Fruit fly (Drosophila melanogaster): ENCODE measurements around the gene mex1.
A peak's percentile ranks its signal among the peaks of the same experiment; 100 is the strongest.

Gene mex1

DNA sequence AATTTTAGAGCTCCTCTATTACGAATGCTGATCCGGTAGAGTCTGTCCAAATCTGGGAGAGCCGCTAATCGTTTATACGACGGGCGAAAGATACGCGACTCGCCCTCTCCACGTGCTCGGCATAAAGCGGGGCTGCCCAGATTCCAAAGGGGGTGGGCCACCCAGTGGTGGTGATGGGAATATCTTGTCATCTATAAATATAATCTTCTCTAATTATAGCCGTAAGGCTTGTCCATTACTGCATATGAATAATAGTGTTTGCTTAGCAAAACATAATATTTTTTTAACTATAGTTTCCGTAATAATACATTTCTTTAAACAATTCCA, 17.8 kb downstream of the mex1 start (continued):
- TF ChIP-seq lilli (GFP tag; optimal IDR thresholded peaks at IDR 0.05) (peak; percentile 10), PHDP (tag; optimal IDR thresholded peaks at IDR 0.05) (no peak), Med (GFP tag) (peak; percentile 29), CG7839 (tag; optimal IDR thresholded peaks at IDR 0.05) (peak; percentile 9), corto (GFP tag; optimal IDR thresholded peaks at IDR 0.05) (no peak), inv (GFP tag; IDR thresholded peaks at IDR 0.05; ENCODE audit: partially characterized antibody) (no peak), CG12769 (tag; optimal IDR thresholded peaks at IDR 0.05) (peak; percentile 14), exex (tag; optimal IDR thresholded peaks at IDR 0.05) (peak; percentile 77), Fer1 (GFP tag; optimal IDR thresholded peaks at IDR 0.05) (peak; percentile 18), CG13296 (GFP tag; optimal IDR thresholded peaks at IDR 0.05) (peak; percentile 3), CG10543 (GFP tag; optimal IDR thresholded peaks at IDR 0.05) (peak; percentile 30), stc (GFP tag; IDR thresholded peaks at IDR 0.05) (0 out of 2 replicates have a peak, but pooled peaks have one; percentile 15), CG18599 (GFP tag; optimal IDR thresholded peaks at IDR 0.05) (peak; percentile 34), tap (tag; optimal IDR thresholded peaks at IDR 0.05) (no peak), CG9932 (GFP tag; IDR thresholded peaks at IDR 0.05) (0 out of 2 replicates have a peak, but pooled peaks have one; percentile 23), fd96Cb (tag; optimal IDR thresholded peaks at IDR 0.05) (no peak), CG17829 (tag; optimal IDR thresholded peaks at IDR 0.05) (no peak), CG42726 (GFP tag; IDR thresholded peaks at IDR 0.05; ENCODE audit: partially characterized antibody) (0 out of 2 replicates have a peak, but pooled peaks have one; percentile 36), CkIIα-i1 (GFP tag; IDR thresholded peaks at IDR 0.05) (no peak), CG33213 (GFP tag; optimal IDR thresholded peaks at IDR 0.05) (no peak), CG2116 (GFP tag; optimal IDR thresholded peaks at IDR 0.05) (no peak), TFAM (GFP tag; optimal IDR thresholded peaks at IDR 0.05) (no peak), Optix (GFP tag; IDR thresholded peaks at IDR 0.05) (no peak), CG7745 (tag; optimal IDR thresholded peaks at IDR 0.05) (no peak), Lhr (GFP tag; optimal IDR thresholded peaks at IDR 0.05) (no peak), CG43689 (GFP tag; IDR thresholded peaks at IDR 0.05) (no peak), HLHmδ (GFP tag; optimal IDR thresholded peaks at IDR 0.05) (no peak), B-H2 (GFP tag; optimal IDR thresholded peaks at IDR 0.05) (peak; percentile 4), CG14667 (GFP tag; IDR thresholded peaks at IDR 0.05) (no peak)

- TF ChIP-seq Sry-δ (GFP tag; optimal IDR thresholded peaks at IDR 0.05) (peak; percentile 53), CTCF (GFP tag; optimal IDR thresholded peaks at IDR 0.05) (peak; percentile 23), CG3281 (GFP tag; optimal IDR thresholded peaks at IDR 0.05) (peak; percentile 3), NFAT (GFP tag; IDR thresholded peaks at IDR 0.05) (peak; percentile 64; the same call in 1 of the 2 replicates), sqz (GFP tag; optimal IDR thresholded peaks at IDR 0.05) (peak; percentile 44), pros (GFP tag; optimal IDR thresholded peaks at IDR 0.05) (peak; percentile 23), CoRest (tag; optimal IDR thresholded peaks at IDR 0.05) (peak; percentile 9), gfzf (GFP tag; optimal IDR thresholded peaks at IDR 0.05) (peak; percentile 82), CG13775 (GFP tag; optimal IDR thresholded peaks at IDR 0.05) (peak; percentile 0), Hey (tag; optimal IDR thresholded peaks at IDR 0.05) (peak; percentile 2), vfl (GFP tag; optimal IDR thresholded peaks at IDR 0.05) (no peak), CG8924 (tag; optimal IDR thresholded peaks at IDR 0.05) (peak; percentile 39), seq (GFP tag; IDR thresholded peaks at IDR 0.05) (peak; percentile 23; the same call in 1 of the 2 replicates), pzg (GFP tag; optimal IDR thresholded peaks at IDR 0.05) (peak; percentile 83), CG2120 (GFP tag; optimal IDR thresholded peaks at IDR 0.05) (peak; percentile 49), D19A (tag; optimal IDR thresholded peaks at IDR 0.05) (peak; percentile 73), bab2 (GFP tag; optimal IDR thresholded peaks at IDR 0.05) (peak; percentile 8), lola (GFP tag; optimal IDR thresholded peaks at IDR 0.05) (no peak), pho (GFP tag; optimal IDR thresholded peaks at IDR 0.05) (peak; percentile 22), ato (GFP tag; IDR thresholded peaks at IDR 0.05; ENCODE audit: partially characterized antibody) (peak; percentile 51; the same call in 1 of the 2 replicates)
These were observed 18.4 kb downstream of the mex1 start, which contains the start of gene CG7272 for dm6 chr3L:15500813-15501645. Gene CG7272 (plus strand): TSS chr3L:15500938.

All from whole organism, embryonic.